Worm (Caenorhabditis elegans): Measurements from ENCODE around the gene rnf-5.

The rnf-5 gene

ce11 chrIII:4170903-4171377, 4.3 kb upstream of the rnf-5 start, which contains the start of the genes rnf-121 and C16C10.4 (continued):
- TF ChIP-seq ztf-7 (tag; optimal IDR thresholded peaks at IDR 0.05): peak; percentile 50
- no peak for TF ChIP-seq attf-4 (tag; optimal IDR thresholded peaks at IDR 0.05)
- peak; percentile 43 for TF ChIP-seq Y5F2A.4 (GFP tag; optimal IDR thresholded peaks at IDR 0.05)
- no peak for TF ChIP-seq dmd-9 (GFP tag; IDR thresholded peaks at IDR 0.05)
- peak; percentile 4 for TF ChIP-seq ceh-28 (tag; optimal IDR thresholded peaks at IDR 0.05)
- no peak for TF ChIP-seq mxl-2 (GFP tag; conservative IDR thresholded peaks at IDR 0.05)
- peak; percentile 82 for TF ChIP-seq unc-130 (GFP tag; optimal IDR thresholded peaks at IDR 0.05)
- no peak for TF ChIP-seq zfp-2 (tag; optimal IDR thresholded peaks at IDR 0.05)
- TF ChIP-seq F10B5.3 (tag; optimal IDR thresholded peaks at IDR 0.05): peak; percentile 37
- no peak for TF ChIP-seq Y75B8A.6 (GFP tag; IDR thresholded peaks at IDR 0.05)
- no peak for TF ChIP-seq ceh-20 (GFP tag; IDR thresholded peaks at IDR 0.05)
- TF ChIP-seq lsy-2 (tag; optimal IDR thresholded peaks at IDR 0.05): peak in 1 of 2 experiments; percentile 71
- TF ChIP-seq zag-1 (tag; optimal IDR thresholded peaks at IDR 0.05): no peak
- TF ChIP-seq pqm-1 (tag; optimal IDR thresholded peaks at IDR 0.05): no peak
- peak; percentile 11 for TF ChIP-seq F37D6.2 (tag; optimal IDR thresholded peaks at IDR 0.05)
- TF ChIP-seq daf-8 (GFP tag; IDR thresholded peaks at IDR 0.05): no peak
- TF ChIP-seq F44E2.7 (GFP tag; IDR thresholded peaks at IDR 0.05): no peak
- TF ChIP-seq T20F7.1 (GFP tag; optimal IDR thresholded peaks at IDR 0.05): no peak
- TF ChIP-seq dve-1 (tag; optimal IDR thresholded peaks at IDR 0.05; ENCODE audit: insufficient read depth): peak; percentile 29
- peak; percentile 82 for TF ChIP-seq duxl-1 (tag; optimal IDR thresholded peaks at IDR 0.05; ENCODE audit: poor library complexity)
- no peak for TF ChIP-seq dmd-6 (GFP tag; IDR thresholded peaks at IDR 0.05)
- no peak for TF ChIP-seq lin-39 (tag; optimal IDR thresholded peaks at IDR 0.05)
- no peak for TF ChIP-seq nhr-76 (tag; optimal IDR thresholded peaks at IDR 0.05)
- TF ChIP-seq skn-1 (tag; optimal IDR thresholded peaks at IDR 0.05): no peak
- TF ChIP-seq ama-1 (optimal IDR thresholded peaks at IDR 0.05): peak; percentile 9
- no peak for TF ChIP-seq daf-12 (tag; optimal IDR thresholded peaks at IDR 0.05)
- TF ChIP-seq mep-1 (tag; optimal IDR thresholded peaks at IDR 0.05): peak; percentile 66
- no peak for TF ChIP-seq nhr-11 (tag; optimal IDR thresholded peaks at IDR 0.05)
- TF ChIP-seq lin-29 (GFP tag; IDR thresholded peaks at IDR 0.05): no peak
- TF ChIP-seq dpl-1 (GFP tag; optimal IDR thresholded peaks at IDR 0.05): peak; percentile 71
- TF ChIP-seq php-3 (GFP tag; IDR thresholded peaks at IDR 0.05): no peak
- no peak for TF ChIP-seq ceh-82 (tag; optimal IDR thresholded peaks at IDR 0.05)
- TF ChIP-seq nhr-102 (tag; optimal IDR thresholded peaks at IDR 0.05): peak; percentile 67
- TF ChIP-seq F26F4.8 (GFP tag; conservative IDR thresholded peaks at IDR 0.05): no peak
- no peak for TF ChIP-seq nhr-10 (tag; optimal IDR thresholded peaks at IDR 0.05)
- no peak for TF ChIP-seq sdz-12 (GFP tag; optimal IDR thresholded peaks at IDR 0.05)
- TF ChIP-seq set-16 (GFP tag; IDR thresholded peaks at IDR 0.05): no peak
- no peak for TF ChIP-seq ces-1 (GFP tag; optimal IDR thresholded peaks at IDR 0.05)
- peak; percentile 40; the same call in 1 of the 2 replicates for TF ChIP-seq vab-7 (GFP tag; IDR thresholded peaks at IDR 0.05)
- no peak for TF ChIP-seq ZK337.2 (GFP tag; IDR thresholded peaks at IDR 0.05)
- TF ChIP-seq rbr-2 (tag; optimal IDR thresholded peaks at IDR 0.05): peak; percentile 54
- peak; percentile 46; the same call in 1 of the 2 replicates for TF ChIP-seq snpc-1.2 (GFP tag; IDR thresholded peaks at IDR 0.05)
- TF ChIP-seq nhr-48 (tag; optimal IDR thresholded peaks at IDR 0.05): peak; percentile 30
- no peak for TF ChIP-seq snpc-4 (tag; optimal IDR thresholded peaks at IDR 0.05)
- TF ChIP-seq nhr-25 (tag; optimal IDR thresholded peaks at IDR 0.05; ENCODE audit: borderline replicate concordance, insufficient read depth): no peak
- TF ChIP-seq pha-4 (GFP tag; IDR thresholded peaks at IDR 0.05): peak; percentile 50; the same call in 1 of the 2 replicates
- TF ChIP-seq pha-4 (tag; optimal IDR thresholded peaks at IDR 0.05): no peak
- TF ChIP-seq unc-62 (GFP tag; optimal IDR thresholded peaks at IDR 0.05 in 1 of 2): no peak
- TF ChIP-seq unc-62 (tag; optimal IDR thresholded peaks at IDR 0.05): no peak
- TF ChIP-seq spr-1 (tag; optimal IDR thresholded peaks at IDR 0.05): peak; percentile 77
- TF ChIP-seq mdl-1 (tag; optimal IDR thresholded peaks at IDR 0.05): no peak
- peak; percentile 81 for TF ChIP-seq arid-1 (GFP tag; conservative IDR thresholded peaks at IDR 0.05)

Measured in whole organism, L4 larva.